Fruit fly (Drosophila melanogaster) whole organism, embryonic: ENCODE results near the gene CG5056.

Source experiments
- Asciz ChIP-seq: fragments of 200-800 bp; sonication (Bioruptor generic); optimal IDR thresholded peaks from 2 replicates; lab custom pipeline; 2017; ENCODE audit warnings: missing biosample characterization, mild to moderate bottlenecking, missing genetic modification characterization, missing genetic modification reagents
- CG10366 ChIP-seq: fragments of 200-800 bp; sonication (Bioruptor generic); IDR thresholded peaks from 2 replicates; pipeline ENCODE4 v1.3.6; 2022; ENCODE audit warnings: missing biosample characterization, missing genetic modification characterization
- CG10431 ChIP-seq: fragments of 200-800 bp; sonication (Bioruptor generic); optimal IDR thresholded peaks from 3 replicates; lab custom pipeline; 2018; ENCODE audit warnings: missing biosample characterization, mild to moderate bottlenecking, missing genetic modification characterization
- CG10979 ChIP-seq: fragments of 200-800 bp; sonication (Bioruptor generic); optimal IDR thresholded peaks from 2 replicates; lab custom pipeline; 2018; ENCODE audit warnings: missing biosample characterization, mild to moderate bottlenecking, missing genetic modification characterization, moderate library complexity
- CG11695 ChIP-seq: fragments of 200-800 bp; sonication (Bioruptor generic); IDR thresholded peaks from 3 replicates; pipeline ENCODE4 v1.3.6; 2022; ENCODE audit warnings: missing biosample characterization, missing genetic modification characterization
- CG12104 ChIP-seq: fragments of 200-800 bp; sonication (Bioruptor generic); optimal IDR thresholded peaks from 3 replicates; lab custom pipeline; 2016; ENCODE audit warnings: missing biosample characterization, missing genetic modification characterization
- CG17359 ChIP-seq: fragments of 200-800 bp; sonication (Bioruptor generic); optimal IDR thresholded peaks from 3 replicates; lab custom pipeline; 2018; ENCODE audit warnings: missing biosample characterization, mild to moderate bottlenecking, missing genetic modification characterization, moderate library complexity
- CG18262 ChIP-seq: fragments of 200-800 bp; optimal IDR thresholded peaks from 3 replicates; lab custom pipeline; 2019; ENCODE audit warnings: missing biosample characterization, mild to moderate bottlenecking, missing genetic modification characterization, moderate library complexity
- CG30020 ChIP-seq: fragments of 200-800 bp; optimal IDR thresholded peaks from 2 replicates; lab custom pipeline; 2019; ENCODE audit warnings: missing biosample characterization, mild to moderate bottlenecking, missing genetic modification characterization, moderate library complexity
- CG30431 ChIP-seq: fragments of 200-800 bp; sonication (Bioruptor generic); optimal IDR thresholded peaks from 2 replicates; lab custom pipeline; 2017; ENCODE audit warnings: missing biosample characterization, missing genetic modification characterization
- CG31365 ChIP-seq: fragments of 200-800 bp; sonication (Bioruptor generic); optimal IDR thresholded peaks from 2 replicates; lab custom pipeline; 2018; ENCODE audit warnings: missing biosample characterization, mild to moderate bottlenecking, missing genetic modification characterization
- CG31388 ChIP-seq: fragments of 200-800 bp; sonication (Bioruptor generic); optimal IDR thresholded peaks from 2 replicates; lab custom pipeline; 2016; ENCODE audit warnings: missing biosample characterization, missing genetic modification characterization
- CG3163 ChIP-seq: fragments of 200-800 bp; sonication (Bioruptor generic); optimal IDR thresholded peaks from 3 replicates; lab custom pipeline; 2016; ENCODE audit warnings: missing biosample characterization, missing genetic modification characterization
- CG4404 ChIP-seq: fragments of 200-800 bp; sonication (Bioruptor generic); IDR thresholded peaks from 2 replicates; pipeline ENCODE4 v1.3.6; 2022; ENCODE audit warnings: missing biosample characterization, missing genetic modification characterization
- CG4730 ChIP-seq: fragments of 200-800 bp; sonication (Bioruptor generic); IDR thresholded peaks from 2 replicates; pipeline ENCODE4 v1.3.6; 2022; ENCODE audit warnings: missing biosample characterization, missing genetic modification characterization
- CG5953 ChIP-seq: fragments of 200-800 bp; sonication (Bioruptor generic); IDR thresholded peaks from 2 replicates; pipeline ENCODE4 v1.3.6; 2022; ENCODE audit warnings: missing biosample characterization, missing genetic modification characterization
- CG8281 ChIP-seq: fragments of 200-800 bp; sonication (Bioruptor generic); optimal IDR thresholded peaks from 2 replicates; lab custom pipeline; 2018; ENCODE audit warnings: missing biosample characterization, mild to moderate bottlenecking, missing genetic modification characterization, moderate library complexity
- CG8359 ChIP-seq: fragments of 200-800 bp; sonication (Bioruptor generic); optimal IDR thresholded peaks from 2 replicates; lab custom pipeline; 2017; ENCODE audit warnings: missing biosample characterization, mild to moderate bottlenecking, missing genetic modification characterization, borderline replicate concordance
- CG8388 ChIP-seq: fragments of 200-800 bp; sonication (Bioruptor generic); optimal IDR thresholded peaks from 2 replicates; lab custom pipeline; 2019; ENCODE audit warnings: missing biosample characterization, mild to moderate bottlenecking, missing genetic modification characterization, moderate library complexity
- CrebB ChIP-seq: fragments of 200-800 bp; sonication (Bioruptor generic); optimal IDR thresholded peaks from 3 replicates; lab custom pipeline; 2018; ENCODE audit warnings: missing biosample characterization, mild to moderate bottlenecking, missing genetic modification characterization
- D ChIP-seq, 2 experiments: fragments of 200-800 bp in 1 of 2; fragments of >200 bp in 1 of 2; sonication (Bioruptor generic) in 1 of 2; optimal IDR thresholded peaks; 2 replicates in 1 of 2; 3 replicates in 1 of 2; lab custom pipeline; 2017; ENCODE audit warnings: mild to moderate bottlenecking in 1 of 2, missing biosample characterization in 1 of 2, missing genetic modification characterization in 1 of 2, missing genetic modification reagents in 1 of 2
- Dip2 ChIP-seq: fragments of 200-800 bp; sonication (Bioruptor generic); IDR thresholded peaks from 2 replicates; pipeline ENCODE4 v1.3.6; 2022; ENCODE audit warnings: missing biosample characterization, missing genetic modification characterization
- Dip3 ChIP-seq: fragments of 200-800 bp; sonication (Bioruptor generic); optimal IDR thresholded peaks from 3 replicates; lab custom pipeline; 2016; ENCODE audit warnings: missing biosample characterization, missing genetic modification characterization
- Dll ChIP-seq: fragments of 200-800 bp; sonication (Bioruptor generic); IDR thresholded peaks from 4 replicates; pipeline ENCODE4 v1.3.6; 2022; ENCODE audit warnings: missing biosample characterization, missing genetic modification characterization; ENCODE audit not compliant: partially characterized antibody
- Dp ChIP-seq: fragments of 200-800 bp; sonication (Bioruptor generic); optimal IDR thresholded peaks from 2 replicates; lab custom pipeline; 2018; ENCODE audit warnings: missing biosample characterization, mild to moderate bottlenecking, missing genetic modification characterization, moderate library complexity
- Ets65A ChIP-seq: fragments of 200-800 bp; sonication (Bioruptor generic); peaks from one replicate; lab custom pipeline; 2016; ENCODE audit warnings: missing biosample characterization, missing genetic modification characterization
- Gsc ChIP-seq: fragments of 200-800 bp; sonication (Bioruptor generic); IDR thresholded peaks from 2 replicates; pipeline ENCODE4 v1.3.6; 2022; ENCODE audit warnings: missing biosample characterization, missing genetic modification characterization
- Hey ChIP-seq: fragments of 200-800 bp; sonication (Bioruptor generic); optimal IDR thresholded peaks from 3 replicates; lab custom pipeline; 2018; ENCODE audit warnings: missing biosample characterization, mild to moderate bottlenecking, missing genetic modification characterization
- Lim3 ChIP-seq: fragments of 200-800 bp; sonication (Bioruptor generic); IDR thresholded peaks from 2 replicates; pipeline ENCODE4 v1.3.6; 2022; ENCODE audit warnings: missing biosample characterization, missing genetic modification characterization
- MTF-1 ChIP-seq: fragments of 200-800 bp; sonication (Bioruptor generic); optimal IDR thresholded peaks from 2 replicates; lab custom pipeline; 2018; ENCODE audit warnings: missing biosample characterization, mild to moderate bottlenecking, missing genetic modification characterization, borderline replicate concordance
- Max ChIP-seq: fragments of 200-800 bp; sonication (Bioruptor generic); optimal IDR thresholded peaks from 2 replicates; lab custom pipeline; 2016; ENCODE audit warnings: missing biosample characterization, mild to moderate bottlenecking, missing genetic modification characterization
- Side ChIP-seq: fragments of 200-800 bp; sonication (Bioruptor generic); optimal IDR thresholded peaks from 2 replicates; lab custom pipeline; 2016; ENCODE audit warnings: missing biosample characterization, missing genetic modification characterization
- abd-A ChIP-seq: fragments of 200-800 bp; sonication (Bioruptor generic); optimal IDR thresholded peaks from 3 replicates; lab custom pipeline; 2019; ENCODE audit warnings: missing biosample characterization, mild to moderate bottlenecking, missing genetic modification characterization, moderate library complexity
- ara ChIP-seq: fragments of 200-800 bp; sonication (Bioruptor generic); IDR thresholded peaks from 2 replicates; pipeline ENCODE4 v1.3.6; 2022; ENCODE audit warnings: missing biosample characterization, missing genetic modification characterization
- corto ChIP-seq: fragments of 200-800 bp; sonication (Bioruptor generic); optimal IDR thresholded peaks from 2 replicates; lab custom pipeline; 2016; ENCODE audit warnings: missing biosample characterization, mild to moderate bottlenecking, missing genetic modification characterization, moderate library complexity
- dati ChIP-seq: fragments of 200-800 bp; sonication (Bioruptor generic); IDR thresholded peaks from 2 replicates; pipeline ENCODE4 v1.3.6; 2022; ENCODE audit warnings: missing biosample characterization, missing genetic modification characterization
- ind ChIP-seq: fragments of 200-800 bp; sonication (Bioruptor generic); optimal IDR thresholded peaks from 3 replicates; lab custom pipeline; 2016; ENCODE audit warnings: missing biosample characterization, missing genetic modification characterization
- lov ChIP-seq, 2 experiments: fragments of 200-800 bp in 1 of 2; fragments of >200 bp in 1 of 2; sonication (Bioruptor generic) in 1 of 2; IDR thresholded peaks in 1 of 2; optimal IDR thresholded peaks in 1 of 2; 2 replicates in 1 of 2; 3 replicates in 1 of 2; pipeline versions ENCODE4 v1.3.6 to Lab custom; 2017 to 2022; ENCODE audit warnings: missing biosample characterization in 1 of 2, missing genetic modification characterization in 1 of 2
- mam ChIP-seq: fragments of 200-800 bp; sonication (Bioruptor generic); optimal IDR thresholded peaks from 3 replicates; lab custom pipeline; 2016; ENCODE audit warnings: missing biosample characterization, missing genetic modification characterization
- mirr ChIP-seq: fragments of 200-800 bp; sonication (Bioruptor generic); optimal IDR thresholded peaks from 3 replicates; lab custom pipeline; 2018; ENCODE audit warnings: missing biosample characterization, mild to moderate bottlenecking, missing genetic modification characterization
- nerfin-1 ChIP-seq: fragments of 200-800 bp; sonication (Bioruptor generic); optimal IDR thresholded peaks from 3 replicates; lab custom pipeline; 2019; ENCODE audit warnings: missing biosample characterization, mild to moderate bottlenecking, missing genetic modification characterization, moderate library complexity
- pan ChIP-seq, 4 experiments: fragments of >200 bp in 3 of 4; fragments of 200-800 bp in 1 of 4; sonication (Bioruptor generic) in 1 of 4; optimal IDR thresholded peaks in 3 of 4; IDR thresholded peaks in 1 of 4; 2 replicates each; pipeline versions ENCODE4 v1.3.6 to Lab custom; 2017 to 2022; ENCODE audit warnings: missing biosample characterization in 2 of 4, missing genetic modification characterization in 2 of 4, mixed read lengths in 1 of 4
- pho ChIP-seq: fragments of 200-800 bp; sonication (Bioruptor generic); optimal IDR thresholded peaks from 2 replicates; lab custom pipeline; 2016; ENCODE audit warnings: missing biosample characterization, missing genetic modification characterization
- pzg ChIP-seq: fragments of 200-800 bp; sonication (Bioruptor generic); optimal IDR thresholded peaks from 3 replicates; lab custom pipeline; 2018; ENCODE audit warnings: missing biosample characterization, mild to moderate bottlenecking, missing genetic modification characterization, moderate library complexity
- stc ChIP-seq: fragments of 200-800 bp; sonication (Bioruptor generic); IDR thresholded peaks from 2 replicates; pipeline ENCODE4 v1.3.6; 2022; ENCODE audit warnings: missing biosample characterization, missing genetic modification characterization
- toy ChIP-seq: fragments of 200-800 bp; sonication (Bioruptor generic); IDR thresholded peaks from 2 replicates; pipeline ENCODE4 v1.3.6; 2022; ENCODE audit warnings: missing biosample characterization, missing genetic modification characterization
- vnd ChIP-seq: fragments of 200-800 bp; sonication (Bioruptor generic); IDR thresholded peaks from 3 replicates; pipeline ENCODE4 v1.3.6; 2022; ENCODE audit warnings: missing biosample characterization, missing genetic modification characterization; ENCODE audit not compliant: partially characterized antibody

The CG5056 gene

dm6 chr2L:10387869-10388726 is 21.6 kb downstream of the CG5056 start, which contains the start of gene da (continued):
- TF ChIP-seq MTF-1 (GFP tag; lab: Kevin White, UChicago) (no peak), Lim3 (GFP tag; lab: Robert Waterston, UW) (no peak), CG8359 (GFP tag; lab: Kevin White, UChicago) (no peak), CG4404 (GFP tag; lab: Robert Waterston, UW) (no peak), nerfin-1 (tag; lab: Kevin White, UChicago) (peak; percentile 31), Side (peak; percentile 38), pho (peak; percentile 73), CG11695 (GFP tag; lab: Robert Waterston, UW) (0 out of 3 replicates have a peak, but pooled peaks have one; percentile 38), corto (no peak), pan (optimal IDR thresholded peaks at IDR 0.05; lab: Kevin White, UChicago) (no peak), pan (GFP tag; optimal IDR thresholded peaks at IDR 0.05 in 1 of 2, IDR thresholded peaks at IDR 0.05 in 1 of 2) (peak in 1 of 2 experiments; percentile 61), CG10431 (GFP tag; lab: Kevin White, UChicago) (peak; percentile 4), mirr (GFP tag; lab: Kevin White, UChicago) (no peak), dati (GFP tag; lab: Robert Waterston, UW) (no peak), toy (GFP tag; lab: Robert Waterston, UW) (no peak), Dip3 (GFP tag; lab: Kevin White, UChicago) (peak; percentile 45), CG4730 (GFP tag; lab: Robert Waterston, UW) (no peak), Dp (GFP tag; lab: Kevin White, UChicago) (peak; percentile 14), pzg (GFP tag; lab: Kevin White, UChicago) (peak; percentile 86), Max (peak; percentile 5), Gsc (GFP tag; lab: Robert Waterston, UW) (no peak), mam (peak; percentile 70), D (optimal IDR thresholded peaks at IDR 0.05; lab: Kevin White, UChicago) (no peak), D (GFP tag; optimal IDR thresholded peaks at IDR 0.05; lab: Kevin White, UChicago) (no peak), CG8281 (no peak), Ets65A (peak; percentile 78), CG12104 (GFP tag; lab: Kevin White, UChicago) (no peak), ind (GFP tag; lab: Kevin White, UChicago) (peak; percentile 51), CG8388 (peak; percentile 21), CG17359 (tag; lab: Kevin White, UChicago) (peak; percentile 68), CG30431 (GFP tag; lab: Kevin White, UChicago) (no peak), CG31388 (GFP tag; lab: Kevin White, UChicago) (peak; percentile 7), CG31365 (tag; lab: Kevin White, UChicago) (no peak), Dll (GFP tag; lab: Robert Waterston, UW) (peak; percentile 46; the same call in 2 of the 4 replicates), abd-A (tag; lab: Kevin White, UChicago) (no peak), Asciz (GFP tag; lab: Kevin White, UChicago) (peak; percentile 23), CG30020 (tag; lab: Kevin White, UChicago) (peak; percentile 99), CG10366 (GFP tag; lab: Robert Waterston, UW) (peak; percentile 63; the same call in 1 of the 2 replicates), stc (GFP tag; lab: Robert Waterston, UW) (peak; percentile 70), CrebB (peak; percentile 43), Hey (tag; lab: Kevin White, UChicago) (no peak), vnd (no peak; the same call in 2 of the 3 replicates), CG3163 (GFP tag; lab: Kevin White, UChicago) (no peak), CG18262 (peak; percentile 58), Dip2 (GFP tag; lab: Robert Waterston, UW) (no peak), CG5953 (no peak), CG10979 (tag; lab: Kevin White, UChicago) (peak; percentile 35), lov (optimal IDR thresholded peaks at IDR 0.05; lab: Kevin White, UChicago) (no peak), lov (GFP tag; IDR thresholded peaks at IDR 0.05; lab: Robert Waterston, UW) (peak; percentile 64; the same call in 1 of the 3 replicates), ara (GFP tag; lab: Robert Waterston, UW) (no peak)
